Worm (Caenorhabditis elegans): ENCODE measurements around the gene T15H9.4.

T15H9.4 gene

ce11 chrII:9619402-9619862, 7.8 kb downstream of the T15H9.4 start (continued):
- TF ChIP-seq unc-39 (tag; optimal IDR thresholded peaks at IDR 0.05) (no peak), saeg-2 (GFP tag; IDR thresholded peaks at IDR 0.05) (0 out of 2 replicates have a peak, but pooled peaks have one; percentile 18), T20F7.1 (GFP tag; optimal IDR thresholded peaks at IDR 0.05) (peak; percentile 43), lim-7 (GFP tag; IDR thresholded peaks at IDR 0.05) (no peak), hlh-11 (tag; optimal IDR thresholded peaks at IDR 0.05) (peak; percentile 92), F49E8.2 (tag; optimal IDR thresholded peaks at IDR 0.05; ENCODE audit: borderline replicate concordance) (no peak), set-16 (GFP tag; IDR thresholded peaks at IDR 0.05) (peak; percentile 34; the same call in 1 of the 2 replicates), nhr-48 (tag; optimal IDR thresholded peaks at IDR 0.05) (no peak), unc-62 (GFP tag; optimal IDR thresholded peaks at IDR 0.05 in 1 of 2) (peak in 1 of 2 experiments; percentile 42), unc-62 (tag; optimal IDR thresholded peaks at IDR 0.05) (no peak), lin-1 (GFP tag; IDR thresholded peaks at IDR 0.05) (peak; percentile 56; the same call in 1 of the 2 replicates), nhr-28 (tag; optimal IDR thresholded peaks at IDR 0.05) (peak; percentile 93), tra-1 (GFP tag; IDR thresholded peaks at IDR 0.05) (peak; percentile 53), skn-1 (tag; optimal IDR thresholded peaks at IDR 0.05) (no peak), pha-4 (GFP tag; IDR thresholded peaks at IDR 0.05) (peak; percentile 66), pha-4 (tag; optimal IDR thresholded peaks at IDR 0.05) (peak; percentile 18), ces-1 (GFP tag; optimal IDR thresholded peaks at IDR 0.05) (no peak), nhr-11 (tag; optimal IDR thresholded peaks at IDR 0.05) (peak; percentile 79), lin-13 (GFP tag; optimal IDR thresholded peaks at IDR 0.05) (no peak), dve-1 (tag; optimal IDR thresholded peaks at IDR 0.05; ENCODE audit: insufficient read depth) (peak; percentile 66), mxl-3 (GFP tag; optimal IDR thresholded peaks at IDR 0.05) (peak; percentile 94), ceh-62 (tag; optimal IDR thresholded peaks at IDR 0.05) (no peak), ceh-32 (tag; optimal IDR thresholded peaks at IDR 0.05; ENCODE audit: poor library complexity) (no peak)

DNA sequence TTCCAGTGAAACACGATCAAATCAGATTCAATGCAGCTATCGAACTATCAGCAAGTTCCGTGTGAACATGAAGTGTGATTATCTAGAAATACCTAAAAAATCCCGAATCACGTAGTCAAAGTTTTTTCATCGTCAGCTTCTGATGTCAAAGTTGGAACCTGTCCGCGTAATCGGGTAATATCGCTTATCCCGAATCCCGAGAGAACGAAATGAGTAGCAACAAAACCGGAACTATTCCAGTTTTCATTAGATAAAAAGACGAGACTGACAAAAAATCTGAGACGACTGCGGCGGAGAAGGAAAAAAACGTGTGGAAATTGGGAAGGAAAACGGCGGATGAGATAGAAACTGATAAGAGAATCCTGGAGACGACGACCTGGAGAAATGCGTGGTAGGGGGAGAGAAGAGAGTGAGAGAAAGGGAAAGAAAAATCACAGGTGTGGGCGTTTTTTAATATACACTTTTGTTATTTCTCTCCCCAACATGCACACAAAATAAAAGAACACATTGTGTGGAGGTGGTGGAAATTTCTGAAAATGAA, 8.4 kb downstream of the T15H9.4 start:
- TF ChIP-seq mxl-3 (GFP tag; optimal IDR thresholded peaks at IDR 0.05) (peak; percentile 48), nhr-25 (tag; optimal IDR thresholded peaks at IDR 0.05; ENCODE audit: borderline replicate concordance, insufficient read depth) (no peak), nhr-48 (tag; optimal IDR thresholded peaks at IDR 0.05) (peak; percentile 35), Y75B8A.6 (GFP tag; IDR thresholded peaks at IDR 0.05) (no peak), ceh-82 (tag; optimal IDR thresholded peaks at IDR 0.05) (no peak), dve-1 (tag; optimal IDR thresholded peaks at IDR 0.05; ENCODE audit: insufficient read depth) (peak; percentile 3), saeg-2 (GFP tag; IDR thresholded peaks at IDR 0.05) (no peak), nhr-10 (tag; optimal IDR thresholded peaks at IDR 0.05) (no peak), lin-38 (GFP tag; IDR thresholded peaks at IDR 0.05) (peak; percentile 7; the same call in 1 of the 2 replicates), hlh-11 (tag; optimal IDR thresholded peaks at IDR 0.05) (peak; percentile 75), lsy-2 (tag; optimal IDR thresholded peaks at IDR 0.05) (peak in 1 of 2 experiments; percentile 9), ama-1 (optimal IDR thresholded peaks at IDR 0.05) (peak; percentile 6), F49E8.2 (tag; optimal IDR thresholded peaks at IDR 0.05; ENCODE audit: borderline replicate concordance) (no peak), zip-11 (GFP tag; IDR thresholded peaks at IDR 0.05) (no peak), nhr-11 (tag; optimal IDR thresholded peaks at IDR 0.05) (peak; percentile 24), pqm-1 (tag; optimal IDR thresholded peaks at IDR 0.05) (peak; percentile 41), aha-1 (tag) (no peak), lin-39 (tag; optimal IDR thresholded peaks at IDR 0.05) (no peak), ceh-44 (GFP tag; IDR thresholded peaks at IDR 0.05) (no peak), mdl-1 (tag; optimal IDR thresholded peaks at IDR 0.05) (peak in 1 of 2 experiments; percentile 60), unc-39 (tag; optimal IDR thresholded peaks at IDR 0.05) (no peak), nhr-41 (GFP tag; IDR thresholded peaks at IDR 0.05) (no peak), ceh-28 (tag; optimal IDR thresholded peaks at IDR 0.05) (no peak), nhr-28 (tag; optimal IDR thresholded peaks at IDR 0.05) (peak; percentile 66), nhr-76 (tag; optimal IDR thresholded peaks at IDR 0.05) (no peak), mes-2 (tag; optimal IDR thresholded peaks at IDR 0.05; ENCODE audit: poor library complexity, severe bottlenecking) (peak; percentile 17), lir-3 (tag; optimal IDR thresholded peaks at IDR 0.05) (no peak), lin-13 (GFP tag; optimal IDR thresholded peaks at IDR 0.05) (no peak), nhr-237 (tag; optimal IDR thresholded peaks at IDR 0.05) (no peak), hlh-30 (tag; optimal IDR thresholded peaks at IDR 0.05; ENCODE audit: insufficient read depth) (peak; percentile 34), ces-1 (GFP tag; optimal IDR thresholded peaks at IDR 0.05) (no peak), mxl-2 (GFP tag; conservative IDR thresholded peaks at IDR 0.05) (no peak), zip-2 (tag; optimal IDR thresholded peaks at IDR 0.05) (peak; percentile 14), F10B5.3 (tag; optimal IDR thresholded peaks at IDR 0.05) (no peak), nhr-111 (GFP tag; optimal IDR thresholded peaks at IDR 0.05) (no peak), hif-1 (tag; optimal IDR thresholded peaks at IDR 0.05) (peak in 1 of 2 experiments; percentile 0)

Data from whole organism, L4 larva.